Fruit fly (Drosophila melanogaster) whole organism, embryonic: ENCODE results near the gene Myo95E.

Source experiments
- Abd-B ChIP-seq: fragments of 200-800 bp; sonication (Bioruptor generic); optimal IDR thresholded peaks from 2 replicates; lab custom pipeline; 2018; ENCODE audit warnings: missing biosample characterization, mild to moderate bottlenecking, missing genetic modification characterization, moderate library complexity
- Ada2b ChIP-seq: fragments of 200-800 bp; sonication (Bioruptor generic); IDR thresholded peaks from 2 replicates; pipeline ENCODE4 v1.3.6; 2022; ENCODE audit warnings: missing biosample characterization, missing genetic modification characterization
- Aef1 ChIP-seq: fragments of 200-800 bp; sonication (Bioruptor generic); IDR thresholded peaks from 3 replicates; pipeline ENCODE4 v1.3.6; 2022; ENCODE audit warnings: missing biosample characterization, missing genetic modification characterization
- Antp ChIP-seq: fragments of 200-800 bp; sonication (Bioruptor generic); optimal IDR thresholded peaks from 3 replicates; lab custom pipeline; 2016; ENCODE audit warnings: missing biosample characterization, missing genetic modification characterization
- CG10565 ChIP-seq: fragments of 200-800 bp; sonication (Bioruptor generic); optimal IDR thresholded peaks from 3 replicates; lab custom pipeline; 2016; ENCODE audit warnings: missing biosample characterization, mild to moderate bottlenecking, missing genetic modification characterization
- CG11456 ChIP-seq: fragments of 200-800 bp; sonication (Bioruptor generic); IDR thresholded peaks from 3 replicates; pipeline ENCODE4 v1.3.6; 2022; ENCODE audit warnings: missing biosample characterization, missing genetic modification characterization
- CG12236 ChIP-seq: fragments of 200-800 bp; sonication (Bioruptor generic); optimal IDR thresholded peaks from 2 replicates; lab custom pipeline; 2016; ENCODE audit warnings: missing biosample characterization, missing genetic modification characterization
- CG13775 ChIP-seq: fragments of 200-800 bp; sonication (Bioruptor generic); optimal IDR thresholded peaks from 3 replicates; lab custom pipeline; 2017; ENCODE audit warnings: missing biosample characterization, mild to moderate bottlenecking, missing genetic modification characterization
- CG14965 ChIP-seq: fragments of 200-800 bp; sonication (Bioruptor generic); optimal IDR thresholded peaks from 2 replicates; lab custom pipeline; 2016; ENCODE audit warnings: missing biosample characterization, missing genetic modification characterization, borderline replicate concordance
- CG15269 ChIP-seq: fragments of 200-800 bp; sonication (Bioruptor generic); optimal IDR thresholded peaks from 2 replicates; lab custom pipeline; 2018; ENCODE audit warnings: missing biosample characterization, mild to moderate bottlenecking, missing genetic modification characterization, moderate library complexity
- CG17802 ChIP-seq: fragments of 200-800 bp; sonication (Bioruptor generic); optimal IDR thresholded peaks from 2 replicates; lab custom pipeline; 2018; ENCODE audit warnings: missing biosample characterization, mild to moderate bottlenecking, missing genetic modification characterization, moderate library complexity
- CG18599 ChIP-seq: fragments of 200-800 bp; sonication (Bioruptor generic); optimal IDR thresholded peaks from 3 replicates; lab custom pipeline; 2017; ENCODE audit warnings: missing biosample characterization, missing genetic modification characterization, mild to moderate bottlenecking, moderate library complexity, missing genetic modification reagents
- CG33557 ChIP-seq: fragments of 200-800 bp; sonication (Bioruptor generic); optimal IDR thresholded peaks from 2 replicates; lab custom pipeline; 2019; ENCODE audit warnings: missing biosample characterization, mild to moderate bottlenecking, missing genetic modification characterization, moderate library complexity
- CG4282 ChIP-seq: fragments of 200-800 bp; sonication (Bioruptor generic); optimal IDR thresholded peaks from 2 replicates; lab custom pipeline; 2016; ENCODE audit warnings: missing biosample characterization, missing genetic modification characterization
- CG4360 ChIP-seq: fragments of 200-800 bp; sonication (Bioruptor generic); IDR thresholded peaks from 2 replicates; pipeline ENCODE4 v1.3.6; 2022; ENCODE audit warnings: missing biosample characterization, missing genetic modification characterization
- CG6654 ChIP-seq: fragments of 200-800 bp; sonication (Bioruptor generic); optimal IDR thresholded peaks from 2 replicates; lab custom pipeline; 2017; ENCODE audit warnings: missing biosample characterization, mild to moderate bottlenecking, missing genetic modification characterization
- CG9876 ChIP-seq: fragments of 200-800 bp; sonication (Bioruptor generic); optimal IDR thresholded peaks from 2 replicates; lab custom pipeline; 2016; ENCODE audit warnings: missing biosample characterization, missing genetic modification characterization
- CHES-1-like ChIP-seq: fragments of 200-800 bp; sonication (Bioruptor generic); optimal IDR thresholded peaks from 2 replicates; lab custom pipeline; 2016; ENCODE audit warnings: missing biosample characterization, missing genetic modification characterization
- CoRest ChIP-seq: fragments of 200-800 bp; sonication (Bioruptor generic); optimal IDR thresholded peaks from 3 replicates; lab custom pipeline; 2018; ENCODE audit warnings: missing biosample characterization, mild to moderate bottlenecking, missing genetic modification characterization, moderate library complexity
- CrebB ChIP-seq: fragments of 200-800 bp; sonication (Bioruptor generic); optimal IDR thresholded peaks from 3 replicates; lab custom pipeline; 2018; ENCODE audit warnings: missing biosample characterization, mild to moderate bottlenecking, missing genetic modification characterization
- Fer1 ChIP-seq: fragments of 200-800 bp; sonication (Bioruptor generic); optimal IDR thresholded peaks from 2 replicates; lab custom pipeline; 2017; ENCODE audit warnings: missing biosample characterization, mild to moderate bottlenecking, missing genetic modification characterization
- HLH4C ChIP-seq: fragments of 200-800 bp; sonication (Bioruptor generic); IDR thresholded peaks from 3 replicates; pipeline ENCODE4 v1.3.6; 2022; ENCODE audit warnings: missing biosample characterization, missing genetic modification characterization; ENCODE audit not compliant: partially characterized antibody
- Lim3 ChIP-seq: fragments of 200-800 bp; sonication (Bioruptor generic); IDR thresholded peaks from 2 replicates; pipeline ENCODE4 v1.3.6; 2022; ENCODE audit warnings: missing biosample characterization, missing genetic modification characterization
- Med ChIP-seq: fragments of 200-800 bp; sonication (Bioruptor generic); peaks from one replicate; lab custom pipeline; 2016; ENCODE audit warnings: missing biosample characterization, missing genetic modification characterization, mild to moderate bottlenecking, inconsistent platforms, moderate library complexity
- Myb ChIP-seq: fragments of 200-800 bp; sonication (Bioruptor generic); optimal IDR thresholded peaks from 2 replicates; lab custom pipeline; 2016; ENCODE audit warnings: missing biosample characterization, missing genetic modification characterization
- Oli ChIP-seq: fragments of 200-800 bp; sonication (Bioruptor generic); optimal IDR thresholded peaks from 2 replicates; lab custom pipeline; 2018; ENCODE audit warnings: missing biosample characterization, mild to moderate bottlenecking, missing genetic modification characterization, moderate library complexity
- Poxn ChIP-seq: fragments of 200-800 bp; sonication (Bioruptor generic); IDR thresholded peaks from 2 replicates; pipeline ENCODE4 v1.3.6; 2022; ENCODE audit warnings: missing biosample characterization, missing genetic modification characterization
- Scr ChIP-seq: fragments of 200-800 bp; sonication (Bioruptor generic); IDR thresholded peaks from 2 replicates; pipeline ENCODE4 v1.3.6; 2022; ENCODE audit warnings: missing biosample characterization, missing genetic modification characterization; ENCODE audit not compliant: partially characterized antibody
- Six4 ChIP-seq: fragments of 200-800 bp; sonication (Bioruptor generic); optimal IDR thresholded peaks from 2 replicates; lab custom pipeline; 2016; ENCODE audit warnings: missing biosample characterization, missing genetic modification characterization
- Ssrp ChIP-seq: fragments of 200-800 bp; sonication (Bioruptor generic); optimal IDR thresholded peaks from 2 replicates; lab custom pipeline; 2018; ENCODE audit warnings: missing biosample characterization, mild to moderate bottlenecking, missing genetic modification characterization, moderate library complexity
- abd-A ChIP-seq: fragments of 200-800 bp; sonication (Bioruptor generic); optimal IDR thresholded peaks from 3 replicates; lab custom pipeline; 2019; ENCODE audit warnings: missing biosample characterization, mild to moderate bottlenecking, missing genetic modification characterization, moderate library complexity
- ara ChIP-seq: fragments of 200-800 bp; sonication (Bioruptor generic); IDR thresholded peaks from 2 replicates; pipeline ENCODE4 v1.3.6; 2022; ENCODE audit warnings: missing biosample characterization, missing genetic modification characterization
- caup ChIP-seq: fragments of 200-800 bp; sonication (Bioruptor generic); optimal IDR thresholded peaks from 3 replicates; lab custom pipeline; 2017; ENCODE audit warnings: missing biosample characterization, mild to moderate bottlenecking, missing genetic modification characterization, moderate library complexity; ENCODE audit not compliant: severe bottlenecking
- crp ChIP-seq, 2 experiments: fragments of 200-800 bp; sonication (Bioruptor generic); optimal IDR thresholded peaks; 2 replicates in 1 of 2; 3 replicates in 1 of 2; lab custom pipeline; 2017; ENCODE audit warnings: missing biosample characterization in 2 of 2, missing genetic modification characterization in 2 of 2, mild to moderate bottlenecking in 1 of 2, moderate library complexity in 1 of 2
- da ChIP-seq: fragments of 200-800 bp; sonication (Bioruptor generic); optimal IDR thresholded peaks from 2 replicates; lab custom pipeline; 2016; ENCODE audit warnings: missing biosample characterization, missing genetic modification characterization
- dan ChIP-seq: fragments of 200-800 bp; sonication (Bioruptor generic); IDR thresholded peaks from 2 replicates; pipeline ENCODE4 v1.3.6; 2022; ENCODE audit warnings: missing biosample characterization, missing genetic modification characterization
- dimm ChIP-seq: fragments of 200-800 bp; sonication (Bioruptor generic); IDR thresholded peaks from 2 replicates; pipeline ENCODE4 v1.3.6; 2022; ENCODE audit warnings: missing biosample characterization, missing genetic modification characterization
- ewg ChIP-seq: fragments of 200-800 bp; sonication (Bioruptor generic); optimal IDR thresholded peaks from 3 replicates; lab custom pipeline; 2017; ENCODE audit warnings: mild to moderate bottlenecking, missing biosample characterization, missing genetic modification reagents, missing genetic modification characterization
- exex ChIP-seq: fragments of 200-800 bp; sonication (Bioruptor generic); optimal IDR thresholded peaks from 4 replicates; lab custom pipeline; 2018; ENCODE audit warnings: missing biosample characterization, mild to moderate bottlenecking, missing genetic modification characterization, moderate library complexity
- fu2 ChIP-seq: fragments of 200-800 bp; sonication (Bioruptor generic); optimal IDR thresholded peaks from 2 replicates; lab custom pipeline; 2016; ENCODE audit warnings: missing biosample characterization, missing genetic modification characterization
- gcm2 ChIP-seq: fragments of 200-800 bp; sonication (Bioruptor generic); optimal IDR thresholded peaks from 2 replicates; lab custom pipeline; 2016; ENCODE audit warnings: missing biosample characterization, missing genetic modification characterization
- hkb ChIP-seq, 2 experiments: fragments of 200-800 bp in 1 of 2; fragments of >200 bp in 1 of 2; sonication (Bioruptor generic) in 1 of 2; IDR thresholded peaks in 1 of 2; optimal IDR thresholded peaks in 1 of 2; 2 replicates each; pipeline versions ENCODE4 v1.3.6 to Lab custom; 2017 to 2022; ENCODE audit warnings: missing biosample characterization in 1 of 2, missing genetic modification characterization in 1 of 2
- klu ChIP-seq: fragments of 200-800 bp; sonication (Bioruptor generic); IDR thresholded peaks from 2 replicates; pipeline ENCODE4 v1.3.6; 2022; ENCODE audit warnings: missing biosample characterization, missing genetic modification characterization
- luna ChIP-seq: fragments of 200-800 bp; sonication (Bioruptor generic); optimal IDR thresholded peaks from 2 replicates; lab custom pipeline; 2016; ENCODE audit warnings: missing biosample characterization, missing genetic modification characterization
- odd ChIP-seq: fragments of 200-800 bp; sonication (Bioruptor generic); optimal IDR thresholded peaks from 2 replicates; lab custom pipeline; 2017; ENCODE audit warnings: missing biosample characterization, mild to moderate bottlenecking, missing genetic modification characterization
- otp ChIP-seq: fragments of 200-800 bp; sonication (Bioruptor generic); IDR thresholded peaks from 3 replicates; pipeline ENCODE4, ENCODE4 v1.3.6; 2022; ENCODE audit warnings: missing biosample characterization, missing genetic modification characterization
- pho ChIP-seq: fragments of 200-800 bp; sonication (Bioruptor generic); optimal IDR thresholded peaks from 2 replicates; lab custom pipeline; 2016; ENCODE audit warnings: missing biosample characterization, missing genetic modification characterization
- sens ChIP-seq: fragments of 200-800 bp; sonication (Bioruptor generic); peaks from one replicate; lab custom pipeline; 2016; ENCODE audit warnings: missing biosample characterization, missing genetic modification characterization
- sima ChIP-seq: fragments of 200-800 bp; sonication (Bioruptor generic); optimal IDR thresholded peaks from 2 replicates; lab custom pipeline; 2016; ENCODE audit warnings: missing biosample characterization, missing genetic modification characterization
- sqz ChIP-seq: fragments of 200-800 bp; sonication (Bioruptor generic); optimal IDR thresholded peaks from 3 replicates; lab custom pipeline; 2018; ENCODE audit warnings: missing biosample characterization, mild to moderate bottlenecking, missing genetic modification characterization
- vvl ChIP-seq: fragments of 200-800 bp; sonication (Bioruptor generic); IDR thresholded peaks from 2 replicates; pipeline ENCODE4 v1.3.6; 2022; ENCODE audit warnings: missing biosample characterization, missing genetic modification characterization

The Myo95E gene

dm6 chr3R:24203426-24203825, 42.1 kb upstream of the Myo95E start (continued):
- TF ChIP-seq CG18599 (peak; percentile 2), crp (GFP tag; optimal IDR thresholded peaks at IDR 0.05; lab: Kevin White, UChicago) (no peak), hkb (optimal IDR thresholded peaks at IDR 0.05; lab: Kevin White, UChicago) (no peak), hkb (GFP tag; IDR thresholded peaks at IDR 0.05; lab: Robert Waterston, UW) (peak; percentile 43; the same call in 1 of the 2 replicates), Lim3 (no peak), luna (no peak), pho (GFP tag; lab: Kevin White, UChicago) (no peak), ewg (GFP tag; lab: Kevin White, UChicago) (no peak), vvl (GFP tag; lab: Robert Waterston, UW) (peak; percentile 38; the same call in 1 of the 2 replicates), ara (GFP tag; lab: Robert Waterston, UW) (no peak), Scr (GFP tag; lab: Robert Waterston, UW) (no peak), HLH4C (GFP tag; lab: Robert Waterston, UW) (no peak), fu2 (GFP tag; lab: Kevin White, UChicago) (no peak), Med (peak; percentile 47), CoRest (tag; lab: Kevin White, UChicago) (no peak), Poxn (GFP tag; lab: Robert Waterston, UW) (no peak), CG14965 (no peak), CG11456 (GFP tag; lab: Robert Waterston, UW) (no peak), Antp (GFP tag; lab: Kevin White, UChicago) (no peak), exex (tag; lab: Kevin White, UChicago) (no peak), CG17802 (tag; lab: Kevin White, UChicago) (no peak), Ssrp (tag; lab: Kevin White, UChicago) (peak; percentile 6), Six4 (GFP tag; lab: Kevin White, UChicago) (no peak), klu (GFP tag; lab: Robert Waterston, UW) (no peak), Fer1 (no peak), CG6654 (GFP tag; lab: Kevin White, UChicago) (no peak), CG33557 (GFP tag; lab: Kevin White, UChicago) (no peak), Myb (no peak), gcm2 (GFP tag; lab: Kevin White, UChicago) (no peak), sqz (GFP tag; lab: Kevin White, UChicago) (peak; percentile 46), Oli (tag; lab: Kevin White, UChicago) (peak; percentile 40), CHES-1-like (no peak), CG4360 (GFP tag; lab: Robert Waterston, UW) (no peak), CG15269 (tag; lab: Kevin White, UChicago) (peak; percentile 44), CrebB (no peak), dan (no peak), dimm (GFP tag; lab: Robert Waterston, UW) (no peak), odd (GFP tag; lab: Kevin White, UChicago) (no peak), Abd-B (GFP tag; lab: Kevin White, UChicago) (no peak), CG10565 (no peak), CG12236 (GFP tag; lab: Kevin White, UChicago) (no peak), Ada2b (no peak), caup (GFP tag; lab: Kevin White, UChicago) (no peak), otp (no peak), Aef1 (GFP tag; lab: Robert Waterston, UW) (no peak), abd-A (tag; lab: Kevin White, UChicago) (no peak), CG4282 (GFP tag; lab: Kevin White, UChicago) (no peak), CG9876 (no peak), sens (GFP tag; lab: Kevin White, UChicago) (peak; percentile 67), sima (GFP tag; lab: Kevin White, UChicago) (no peak), da (no peak), CG13775 (no peak)
